Fruit fly (Drosophila melanogaster): ENCODE results near the gene sloth2.

sloth2 gene

dm6 chrX:7049087-7049486, 37.9 kb downstream of the sloth2 start, which contains the start of gene nullo:
nullo (plus strand) TSS chrX:7049476.
- TF ChIP-seq CG4318 (GFP tag; optimal IDR thresholded peaks at IDR 0.05) (no peak), topi (GFP tag; optimal IDR thresholded peaks at IDR 0.05) (no peak), CG10669 (GFP tag; optimal IDR thresholded peaks at IDR 0.05) (no peak), lz (GFP tag; optimal IDR thresholded peaks at IDR 0.05) (no peak), acj6 (GFP tag; optimal IDR thresholded peaks at IDR 0.05) (no peak), svp (GFP tag) (no peak), CG10631 (GFP tag; optimal IDR thresholded peaks at IDR 0.05) (no peak), Smox (GFP tag; optimal IDR thresholded peaks at IDR 0.05) (no peak), CG31627 (GFP tag; optimal IDR thresholded peaks at IDR 0.05) (no peak), Met (GFP tag; optimal IDR thresholded peaks at IDR 0.05) (no peak)

DNA sequence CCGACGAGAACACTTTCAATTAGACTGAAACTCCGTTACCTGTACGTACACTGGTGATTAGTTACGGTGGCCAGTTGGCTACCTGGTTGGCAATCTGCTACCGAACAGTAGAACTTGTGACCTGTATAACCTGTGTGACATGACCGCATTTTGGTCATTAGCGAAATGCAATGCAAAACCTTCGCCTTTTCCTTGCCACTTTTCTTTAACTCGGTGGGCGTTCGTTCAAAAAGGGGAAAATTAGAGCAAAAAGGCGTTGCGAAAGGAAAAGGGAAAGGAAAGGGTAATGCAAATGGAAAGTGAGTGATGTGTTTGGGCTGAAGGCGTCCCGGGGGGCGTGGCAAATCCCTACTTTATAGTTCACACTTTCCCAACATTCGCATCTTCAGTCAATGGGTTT, 47.8 kb downstream of the sloth2 start:
- TF ChIP-seq salr (GFP tag; optimal IDR thresholded peaks at IDR 0.05) = no peak
- no peak for TF ChIP-seq CG3919 (GFP tag; optimal IDR thresholded peaks at IDR 0.05)
- no peak for TF ChIP-seq CG32006 (GFP tag; optimal IDR thresholded peaks at IDR 0.05)
- no peak for TF ChIP-seq CG16779 (tag; optimal IDR thresholded peaks at IDR 0.05)
- TF ChIP-seq CG4318 (GFP tag; optimal IDR thresholded peaks at IDR 0.05) = no peak
- TF ChIP-seq CG7368 (GFP tag; optimal IDR thresholded peaks at IDR 0.05) = no peak
- TF ChIP-seq vri (GFP tag; optimal IDR thresholded peaks at IDR 0.05) = no peak
